Fruit fly (Drosophila melanogaster): ENCODE data around the gene mus312.
A peak's percentile ranks its signal among the peaks of the same experiment; 100 is the strongest.

Gene mus312

dm6 chr3L:7367798-7368678 is 39.1 kb downstream of the mus312 start (continued):
- TF ChIP-seq Mrtf (GFP tag; IDR thresholded peaks at IDR 0.05) = no peak
- no peak for TF ChIP-seq CG5180 (GFP tag; optimal IDR thresholded peaks at IDR 0.05)
- no peak for TF ChIP-seq lov (optimal IDR thresholded peaks at IDR 0.05)
- 0 out of 3 replicates have a peak, but pooled peaks have one; percentile 29 for TF ChIP-seq lov (GFP tag; IDR thresholded peaks at IDR 0.05)
- no peak for TF ChIP-seq Jarid2 (GFP tag; optimal IDR thresholded peaks at IDR 0.05)
- peak; percentile 24; the same call in 1 of the 2 replicates for TF ChIP-seq E2f2 (GFP tag; IDR thresholded peaks at IDR 0.05)
- TF ChIP-seq Ravus (GFP tag; IDR thresholded peaks at IDR 0.05) = no peak
- TF ChIP-seq CG9932 (GFP tag; IDR thresholded peaks at IDR 0.05) = no peak
- TF ChIP-seq CG1602 (GFP tag; optimal IDR thresholded peaks at IDR 0.05) = no peak
- no peak for TF ChIP-seq CG11398 (GFP tag; optimal IDR thresholded peaks at IDR 0.05)
- TF ChIP-seq CG6854 (GFP tag; optimal IDR thresholded peaks at IDR 0.05) = no peak
- no peak for TF ChIP-seq CG4282 (GFP tag; optimal IDR thresholded peaks at IDR 0.05)
- TF ChIP-seq Usf (GFP tag; optimal IDR thresholded peaks at IDR 0.05) = no peak
- no peak for TF ChIP-seq gsb-n (tag; optimal IDR thresholded peaks at IDR 0.05)
- no peak for TF ChIP-seq CG9817 (tag; optimal IDR thresholded peaks at IDR 0.05)
- no peak for TF ChIP-seq trh (GFP tag; optimal IDR thresholded peaks at IDR 0.05)
- peak; percentile 72 for TF ChIP-seq abd-A (tag; optimal IDR thresholded peaks at IDR 0.05)
- no peak for TF ChIP-seq CG4617 (GFP tag; optimal IDR thresholded peaks at IDR 0.05; ENCODE audit: borderline replicate concordance)
- peak; percentile 94 for TF ChIP-seq sug (tag; optimal IDR thresholded peaks at IDR 0.05)
- TF ChIP-seq CTCF (GFP tag; optimal IDR thresholded peaks at IDR 0.05) = peak; percentile 39
- TF ChIP-seq ftz-f1 (GFP tag; optimal IDR thresholded peaks at IDR 0.05) = no peak
- peak; percentile 6 for TF ChIP-seq CG15479 (GFP tag; optimal IDR thresholded peaks at IDR 0.05)
- no peak for TF ChIP-seq CG17186 (GFP tag; optimal IDR thresholded peaks at IDR 0.05)
- TF ChIP-seq CG16813 (GFP tag; IDR thresholded peaks at IDR 0.05; ENCODE audit: partially characterized antibody) = peak; percentile 8; the same call in 1 of the 3 replicates
- no peak for TF ChIP-seq CG9797 (GFP tag; optimal IDR thresholded peaks at IDR 0.05)
- TF ChIP-seq gt (GFP tag; IDR thresholded peaks at IDR 0.05) = no peak
- TF ChIP-seq MBD-R2 (GFP tag; IDR thresholded peaks at IDR 0.05) = no peak; the same call in 1 of the 2 replicates
- TF ChIP-seq CG1603 (tag; optimal IDR thresholded peaks at IDR 0.05) = peak; percentile 12
- TF ChIP-seq row (GFP tag; IDR thresholded peaks at IDR 0.05) = peak; percentile 15; the same call in 1 of the 3 replicates
- TF ChIP-seq caup (GFP tag; optimal IDR thresholded peaks at IDR 0.05; ENCODE audit: severe bottlenecking) = peak; percentile 17
- TF ChIP-seq ham (GFP tag; IDR thresholded peaks at IDR 0.05) = no peak
- no peak for TF ChIP-seq CG2875 (GFP tag; optimal IDR thresholded peaks at IDR 0.05)
- peak; percentile 95 for TF ChIP-seq Vsx1 (GFP tag; optimal IDR thresholded peaks at IDR 0.05)
- TF ChIP-seq ci (GFP tag; IDR thresholded peaks at IDR 0.05) = peak; percentile 80; the same call in 2 of the 3 replicates
- no peak for TF ChIP-seq NC2β (GFP tag; optimal IDR thresholded peaks at IDR 0.05)
- TF ChIP-seq kah (GFP tag; optimal IDR thresholded peaks at IDR 0.05) = peak; percentile 98
- peak; percentile 9 for TF ChIP-seq CG12391 (tag; optimal IDR thresholded peaks at IDR 0.05)
- TF ChIP-seq insv (GFP tag; optimal IDR thresholded peaks at IDR 0.05) = peak; percentile 11 to 92
- no peak for TF ChIP-seq lola (GFP tag; optimal IDR thresholded peaks at IDR 0.05)
- TF ChIP-seq H2.0 (GFP tag; IDR thresholded peaks at IDR 0.05) = no peak
- TF ChIP-seq D19A (tag; optimal IDR thresholded peaks at IDR 0.05) = peak; percentile 7
- TF ChIP-seq CG8281 (tag; optimal IDR thresholded peaks at IDR 0.05) = no peak
- TF ChIP-seq CG4730 (GFP tag; IDR thresholded peaks at IDR 0.05) = no peak
- TF ChIP-seq CG15073 (GFP tag; optimal IDR thresholded peaks at IDR 0.05) = no peak
- no peak for TF ChIP-seq vfl (GFP tag; optimal IDR thresholded peaks at IDR 0.05)
- peak; percentile 38 for TF ChIP-seq PHDP (tag; optimal IDR thresholded peaks at IDR 0.05)
- TF ChIP-seq CG14050 (GFP tag; IDR thresholded peaks at IDR 0.05) = peak; percentile 53; the same call in 2 of the 3 replicates
- TF ChIP-seq wdn (GFP tag; IDR thresholded peaks at IDR 0.05) = no peak
- TF ChIP-seq CG31441 (GFP tag; IDR thresholded peaks at IDR 0.05) = peak; percentile 42

Data from whole organism, embryonic.